Worm (Caenorhabditis elegans) whole organism, midembryonic: ENCODE results near the gene slc-9B.1.

ENCODE experiments used
- T22C8.4 ChIP-seq: fragments of 200-800 bp; sonication (Bioruptor generic); IDR thresholded peaks from 2 replicates; pipeline ENCODE4 v1.3.6; 2022; ENCODE audit warnings: missing genetic modification characterization, missing compliant biosample characterization
- cog-1 ChIP-seq: sonication (generic microtip); optimal IDR thresholded peaks from 2 replicates; lab custom pipeline; 2016; ENCODE audit warnings: missing genetic modification characterization, missing compliant biosample characterization
- ref-1 ChIP-seq: fragments of 200-800 bp; sonication (Bioruptor generic); conservative IDR thresholded peaks from 2 replicates; pipeline ENCODE4 v1.3.6; 2022; ENCODE audit warnings: missing genetic modification reagents, missing genetic modification characterization, missing compliant biosample characterization

ce11 chrX:10274470-10274869 lies 4.9 kb upstream of the slc-9B.1 start:
- no peak for TF ChIP-seq T22C8.4 (GFP tag; lab: Robert Waterston, UW)
- TF ChIP-seq cog-1: no peak
- no peak for TF ChIP-seq ref-1 (GFP tag; lab: Robert Waterston, UW)
